Worm (Caenorhabditis elegans) whole organism, late embryonic: ENCODE results near the gene miz-1.

ENCODE experiments used
- ceh-48 ChIP-seq: sonication (generic microtip); optimal IDR thresholded peaks from 2 replicates; lab custom pipeline; 2016; ENCODE audit warnings: missing genetic modification characterization, inconsistent platforms, missing compliant biosample characterization
- ceh-9 ChIP-seq: sonication (generic microtip); optimal IDR thresholded peaks from 2 replicates; lab custom pipeline; 2016; ENCODE audit warnings: mild to moderate bottlenecking, missing genetic modification characterization, inconsistent platforms, missing compliant biosample characterization
- pag-3 ChIP-seq: sonication (generic microtip); optimal IDR thresholded peaks from 2 replicates; lab custom pipeline; 2016; ENCODE audit warnings: missing compliant biosample characterization, missing genetic modification characterization, borderline replicate concordance
- sox-2 ChIP-seq: fragments of 200-800 bp; sonication (Bioruptor generic); IDR thresholded peaks from 2 replicates; pipeline ENCODE4 v1.3.6; 2022; ENCODE audit warnings: missing genetic modification reagents, missing genetic modification characterization, missing compliant biosample characterization

- TF ChIP-seq ceh-9 (no peak), ceh-48 (tag; lab: Kevin White, UChicago) (peak; percentile 5), sox-2 (GFP tag; lab: Robert Waterston, UW) (no peak), pag-3 (tag; lab: Kevin White, UChicago) (no peak)
These were observed 48.9 kb downstream of the miz-1 start, which contains the start of gene rbm-22 for ce11 chrIV:10861102-10861501.
